Fruit fly (Drosophila melanogaster): ENCODE data around the gene CG13058.

- TF ChIP-seq CG34367 (tag; optimal IDR thresholded peaks at IDR 0.05) (no peak), CG14655 (GFP tag; optimal IDR thresholded peaks at IDR 0.05) (no peak), Pif1A (GFP tag; optimal IDR thresholded peaks at IDR 0.05) (no peak), CG4496 (GFP tag; IDR thresholded peaks at IDR 0.05) (no peak), CG8159 (tag; optimal IDR thresholded peaks at IDR 0.05) (no peak), Pif1B (GFP tag; optimal IDR thresholded peaks at IDR 0.05) (no peak), D1 (tag; optimal IDR thresholded peaks at IDR 0.05) (no peak), CG9948 (tag; optimal IDR thresholded peaks at IDR 0.05) (no peak)
Measured at dm6 chr3L:16281880-16282556, 46.6 kb upstream of the CG13058 start, which contains the start of gene CG13049.
